Worm (Caenorhabditis elegans) whole organism, L1 larva: Measurements from ENCODE around the gene fbxa-183.
A peak's percentile ranks its signal among the peaks of the same experiment; 100 is the strongest.

Experiments
- C16A3.4 ChIP-seq: fragments of 150-350 bp; optimal IDR thresholded peaks from 2 replicates; lab custom pipeline; 2014; ENCODE audit warnings: missing biosample characterization, missing genetic modification characterization
- aly-2 ChIP-seq: fragments of 150-350 bp; optimal IDR thresholded peaks from 2 replicates; lab custom pipeline; 2014; ENCODE audit warnings: missing biosample characterization, missing genetic modification characterization
- ama-1 ChIP-seq: fragments of 150-350 bp; optimal IDR thresholded peaks from 2 replicates; lab custom pipeline; 2014
- ceh-88 ChIP-seq: fragments of 200-800 bp; sonication (Bioruptor generic); IDR thresholded peaks from 2 replicates; pipeline ENCODE4 v1.3.6; 2022; ENCODE audit warnings: missing genetic modification characterization, missing compliant biosample characterization
- egl-13 ChIP-seq: sonication (generic microtip); optimal IDR thresholded peaks from 2 replicates; lab custom pipeline; 2016; ENCODE audit warnings: missing genotype, missing genetic modification reagents, missing genetic modification characterization, missing compliant biosample characterization
- egl-27 ChIP-seq, 2 experiments: fragments of 150-350 bp in 1 of 2; sonication (generic microtip); optimal IDR thresholded peaks; 3 replicates each; lab custom pipeline; 2017 to 2018; ENCODE audit warnings: missing biosample characterization in 2 of 2, missing genetic modification characterization in 2 of 2, missing genetic modification reagents in 2 of 2
- elt-2 ChIP-seq: sonication (generic microtip); optimal IDR thresholded peaks from 2 replicates; lab custom pipeline; 2016; ENCODE audit warnings: missing genetic modification characterization, mild to moderate bottlenecking, inconsistent platforms, missing compliant biosample characterization, missing genetic modification reagents
- fkh-10 ChIP-seq: sonication (generic microtip); optimal IDR thresholded peaks from 2 replicates; lab custom pipeline; 2017; ENCODE audit warnings: missing biosample characterization, missing genetic modification reagents, missing genetic modification characterization
- fkh-4 ChIP-seq: sonication (generic microtip); optimal IDR thresholded peaks from 2 replicates; lab custom pipeline; 2016; ENCODE audit warnings: missing compliant biosample characterization, missing genetic modification characterization, borderline replicate concordance
- fkh-8 ChIP-seq: sonication (generic microtip); optimal IDR thresholded peaks from 2 replicates; lab custom pipeline; 2016; ENCODE audit warnings: mild to moderate bottlenecking, missing genetic modification characterization, missing compliant biosample characterization
- hlh-4 ChIP-seq: sonication (generic microtip); optimal IDR thresholded peaks from 2 replicates; lab custom pipeline; 2016; ENCODE audit warnings: mild to moderate bottlenecking, missing genetic modification characterization, missing compliant biosample characterization
- irx-1 ChIP-seq: sonication (generic microtip); optimal IDR thresholded peaks from 2 replicates; lab custom pipeline; 2016; ENCODE audit warnings: missing genetic modification characterization, missing compliant biosample characterization
- jun-1 ChIP-seq: fragments of 150-350 bp; optimal IDR thresholded peaks from 2 replicates; lab custom pipeline; 2014; ENCODE audit warnings: missing biosample characterization, missing genetic modification reagents, missing genetic modification characterization
- lin-13 ChIP-seq: fragments of 150-350 bp; optimal IDR thresholded peaks from 2 replicates; lab custom pipeline; 2014; ENCODE audit warnings: missing biosample characterization, missing genetic modification reagents, missing genetic modification characterization
- lin-14 ChIP-seq: fragments of 200-800 bp; sonication (Bioruptor generic); optimal IDR thresholded peaks from 2 replicates; lab custom pipeline; 2018; ENCODE audit warnings: mild to moderate bottlenecking, missing genetic modification characterization, moderate library complexity, missing compliant biosample characterization
- lin-15B ChIP-seq: fragments of 150-350 bp; sonication (generic microtip); optimal IDR thresholded peaks from 3 replicates; lab custom pipeline; 2014; ENCODE audit warnings: missing biosample characterization, missing genetic modification characterization
- lin-39 ChIP-seq: fragments of 150-350 bp; optimal IDR thresholded peaks from 2 replicates; lab custom pipeline; 2014; ENCODE audit warnings: missing biosample characterization, missing genetic modification reagents, missing genetic modification characterization
- lir-3 ChIP-seq: sonication (generic microtip); optimal IDR thresholded peaks from 2 replicates; lab custom pipeline; 2016; ENCODE audit warnings: mild to moderate bottlenecking, missing genetic modification characterization, moderate library complexity, missing compliant biosample characterization; ENCODE audit not compliant: poor library complexity
- lsy-2 ChIP-seq, 2 experiments: fragments of 150-350 bp; optimal IDR thresholded peaks; 2 replicates each; lab custom pipeline; 2014; ENCODE audit warnings: missing biosample characterization in 2 of 2, missing genetic modification characterization in 2 of 2
- mef-2 ChIP-seq: fragments of 150-350 bp; optimal IDR thresholded peaks from 2 replicates; lab custom pipeline; 2014; ENCODE audit warnings: missing biosample characterization, missing genetic modification characterization
- mep-1 ChIP-seq: fragments of 150-350 bp; optimal IDR thresholded peaks from 2 replicates; lab custom pipeline; 2014; ENCODE audit warnings: missing biosample characterization, missing genetic modification characterization
- nhr-11 ChIP-seq: fragments of 150-350 bp; optimal IDR thresholded peaks from 2 replicates; lab custom pipeline; 2014; ENCODE audit warnings: missing biosample characterization, missing genetic modification characterization
- nhr-19 ChIP-seq: fragments of 200-800 bp; sonication (Bioruptor generic); conservative IDR thresholded peaks from 2 replicates; pipeline ENCODE4 v1.3.6; 2022; ENCODE audit warnings: missing genetic modification characterization, missing compliant biosample characterization
- nhr-237 ChIP-seq: fragments of 150-350 bp; optimal IDR thresholded peaks from 2 replicates; lab custom pipeline; 2014; ENCODE audit warnings: missing biosample characterization, missing genetic modification characterization
- nhr-28 ChIP-seq: fragments of 150-350 bp; optimal IDR thresholded peaks from 2 replicates; lab custom pipeline; 2014; ENCODE audit warnings: missing biosample characterization, missing genetic modification characterization
- nhr-47 ChIP-seq: sonication (generic microtip); optimal IDR thresholded peaks from 2 replicates; lab custom pipeline; 2016; ENCODE audit warnings: mild to moderate bottlenecking, missing genetic modification characterization, moderate library complexity, missing compliant biosample characterization
- nhr-71 ChIP-seq: sonication (generic microtip); optimal IDR thresholded peaks from 2 replicates; lab custom pipeline; 2016; ENCODE audit warnings: mild to moderate bottlenecking, missing genetic modification characterization, moderate library complexity, missing compliant biosample characterization
- nhr-84 ChIP-seq: sonication (generic microtip); optimal IDR thresholded peaks from 2 replicates; lab custom pipeline; 2017; ENCODE audit warnings: missing biosample characterization, missing genetic modification characterization
- nhr-85 ChIP-seq: sonication (generic microtip); peaks from one replicate; lab custom pipeline; 2016; ENCODE audit warnings: missing genetic modification characterization, inconsistent platforms, missing compliant biosample characterization
- nhr-90 ChIP-seq: sonication (generic microtip); optimal IDR thresholded peaks from 2 replicates; lab custom pipeline; 2016; ENCODE audit warnings: mild to moderate bottlenecking, missing genetic modification characterization, missing compliant biosample characterization; ENCODE audit not compliant: poor library complexity
- pqm-1 ChIP-seq: sonication (generic microtip); optimal IDR thresholded peaks from 3 replicates; lab custom pipeline; 2017; ENCODE audit warnings: missing biosample characterization, missing genetic modification characterization
- skn-1 ChIP-seq: fragments of 150-350 bp; optimal IDR thresholded peaks from 2 replicates; lab custom pipeline; 2014; ENCODE audit warnings: missing biosample characterization, missing genetic modification characterization
- snpc-4 ChIP-seq: fragments of 150-350 bp; optimal IDR thresholded peaks from 2 replicates; lab custom pipeline; 2014; ENCODE audit warnings: missing biosample characterization, missing genetic modification characterization
- snu-23 ChIP-seq: sonication (generic microtip); optimal IDR thresholded peaks from 2 replicates; lab custom pipeline; 2016; ENCODE audit warnings: missing genetic modification characterization, missing compliant biosample characterization
- sox-4 ChIP-seq: sonication (generic microtip); optimal IDR thresholded peaks from 2 replicates; lab custom pipeline; 2016; ENCODE audit warnings: missing genetic modification characterization, missing compliant biosample characterization
- sptf-1 ChIP-seq: fragments of 150-350 bp; optimal IDR thresholded peaks from 2 replicates; lab custom pipeline; 2014; ENCODE audit warnings: missing biosample characterization, missing genetic modification characterization
- swsn-7 ChIP-seq: sonication (generic microtip); optimal IDR thresholded peaks from 2 replicates; lab custom pipeline; 2016; ENCODE audit warnings: missing genetic modification characterization, missing compliant biosample characterization
- unc-130 ChIP-seq: fragments of 150-350 bp; optimal IDR thresholded peaks from 2 replicates; lab custom pipeline; 2017; ENCODE audit warnings: missing biosample characterization, missing genetic modification characterization, inconsistent platforms
- unc-30 ChIP-seq: sonication (generic microtip); optimal IDR thresholded peaks from 2 replicates; lab custom pipeline; 2017; ENCODE audit warnings: missing biosample characterization, missing genetic modification characterization
- unc-62 ChIP-seq: fragments of 150-350 bp; optimal IDR thresholded peaks from 2 replicates; lab custom pipeline; 2014; ENCODE audit warnings: missing biosample characterization, missing genetic modification reagents, missing genetic modification characterization
- unc-86 ChIP-seq: sonication (generic microtip); optimal IDR thresholded peaks from 2 replicates; lab custom pipeline; 2016; ENCODE audit warnings: missing genetic modification characterization, missing compliant biosample characterization
- vab-15 ChIP-seq: sonication (generic microtip); optimal IDR thresholded peaks from 2 replicates; lab custom pipeline; 2017; ENCODE audit warnings: missing genotype, mild to moderate bottlenecking, missing genetic modification characterization, missing compliant biosample characterization
- zip-4 ChIP-seq: fragments of 200-800 bp; sonication (Bioruptor generic); optimal IDR thresholded peaks from 2 replicates; lab custom pipeline; 2018; ENCODE audit warnings: mild to moderate bottlenecking, missing genetic modification characterization, moderate library complexity, missing compliant biosample characterization
- ztf-11 ChIP-seq, 2 experiments: sonication (generic microtip); optimal IDR thresholded peaks; 2 replicates each; lab custom pipeline; 2016 to 2017; ENCODE audit warnings: missing genetic modification characterization in 2 of 2, missing biosample characterization in 1 of 2, missing compliant biosample characterization in 1 of 2
- ztf-4 ChIP-seq: fragments of 150-350 bp; optimal IDR thresholded peaks from 2 replicates; lab custom pipeline; 2014; ENCODE audit warnings: missing biosample characterization, missing genetic modification characterization

Gene fbxa-183

ce11 chrV:5772503-5772902 is 10.1 kb downstream of the fbxa-183 start:
- TF ChIP-seq skn-1 (no peak), fkh-4 (no peak), ceh-88 (GFP tag; lab: Robert Waterston, UW) (no peak), aly-2 (tag; lab: Kevin White, UChicago) (no peak), mep-1 (tag; lab: Kevin White, UChicago) (no peak), irx-1 (tag; lab: Kevin White, UChicago) (no peak), pqm-1 (tag; lab: Kevin White, UChicago) (no peak), egl-13 (tag; lab: Kevin White, UChicago) (no peak), ztf-11 (tag; optimal IDR thresholded peaks at IDR 0.05; lab: Kevin White, UChicago) (no peak), lin-14 (GFP tag; lab: Kevin White, UChicago) (no peak), unc-30 (tag; lab: Kevin White, UChicago) (no peak), snu-23 (GFP tag; lab: Kevin White, UChicago) (no peak), unc-62 (no peak), ama-1 (no peak), lin-13 (GFP tag; lab: Kevin White, UChicago) (no peak), snpc-4 (tag; lab: Kevin White, UChicago) (no peak), nhr-90 (no peak)
- TF ChIP-seq, all 84 proteins: peak for 0

ce11 chrV:5771627-5772026 is 11.0 kb downstream of the fbxa-183 start, which contains the start of gene F44E7.3:
TSS of gene F44E7.3 (plus strand) at chrV:5771945.
- TF ChIP-seq hlh-4 (tag; lab: Kevin White, UChicago) (no peak), nhr-28 (tag; lab: Kevin White, UChicago) (no peak), lin-13 (GFP tag; lab: Kevin White, UChicago) (no peak), ama-1 (no peak), unc-86 (no peak), nhr-85 (tag; lab: Kevin White, UChicago) (no peak), ztf-4 (no peak), egl-27 (tag; optimal IDR thresholded peaks at IDR 0.05; lab: Kevin White, UChicago) (no peak)

- TF ChIP-seq lsy-2 (tag; optimal IDR thresholded peaks at IDR 0.05; lab: Kevin White, UChicago) (no peak), lin-14 (GFP tag; lab: Kevin White, UChicago) (peak; percentile 25), vab-15 (no peak), nhr-85 (tag; lab: Kevin White, UChicago) (peak; percentile 74), nhr-19 (GFP tag; lab: Robert Waterston, UW) (peak; percentile 49), irx-1 (tag; lab: Kevin White, UChicago) (no peak)
- TF ChIP-seq, all 84 proteins: peak for 3
Observed at ce11 chrV:5769999-5770398, 12.6 kb downstream of the fbxa-183 start.

ce11 chrV:5769500-5769899 is 13.1 kb downstream of the fbxa-183 start:
- TF ChIP-seq nhr-19 (GFP tag; lab: Robert Waterston, UW) (0 out of 2 replicates have a peak, but pooled peaks have one; percentile 3), nhr-71 (tag; lab: Kevin White, UChicago) (peak; percentile 58), fkh-8 (tag; lab: Kevin White, UChicago) (peak; percentile 67), lin-14 (GFP tag; lab: Kevin White, UChicago) (peak; percentile 23), zip-4 (GFP tag; lab: Kevin White, UChicago) (no peak), nhr-84 (tag; lab: Kevin White, UChicago) (no peak), nhr-47 (peak; percentile 39), sox-4 (tag; lab: Kevin White, UChicago) (peak; percentile 57), elt-2 (tag; lab: Kevin White, UChicago) (peak; percentile 76), mef-2 (tag; lab: Kevin White, UChicago) (no peak)

ce11 chrV:5768292-5768695 is 14.3 kb downstream of the fbxa-183 start:
- TF ChIP-seq nhr-237 (tag; lab: Kevin White, UChicago), result no peak
- TF ChIP-seq lin-15B, result no peak
- peak; percentile 47 for TF ChIP-seq lin-39 (tag; lab: Kevin White, UChicago)
- no peak for TF ChIP-seq aly-2 (tag; lab: Kevin White, UChicago)
- TF ChIP-seq fkh-4, result no peak
- no peak for TF ChIP-seq fkh-10
- no peak for TF ChIP-seq skn-1
- peak; percentile 84 for TF ChIP-seq nhr-90
- TF ChIP-seq egl-27 (tag; optimal IDR thresholded peaks at IDR 0.05; lab: Kevin White, UChicago), result peak in 1 of 2 experiments; percentile 71
- no peak for TF ChIP-seq vab-15
- TF ChIP-seq snu-23 (GFP tag; lab: Kevin White, UChicago), result peak; percentile 76
- peak; percentile 25 for TF ChIP-seq unc-130
- peak; percentile 18 for TF ChIP-seq swsn-7 (tag; lab: Kevin White, UChicago)
- TF ChIP-seq lir-3 (tag; lab: Kevin White, UChicago), result no peak
- TF ChIP-seq nhr-11 (tag; lab: Kevin White, UChicago), result no peak
- TF ChIP-seq sptf-1 (tag; lab: Kevin White, UChicago), result no peak
- TF ChIP-seq jun-1 (tag; lab: Kevin White, UChicago), result no peak
- no peak for TF ChIP-seq ama-1
- peak; percentile 24 for TF ChIP-seq C16A3.4
